Fruit fly (Drosophila melanogaster) whole organism, embryonic: Measurements from ENCODE around the gene Hsp110.
A peak's percentile ranks its signal among the peaks of the same experiment; 100 is the strongest.

ENCODE experiments used
- C15 ChIP-seq: fragments of 200-800 bp; sonication (Bioruptor generic); IDR thresholded peaks from 3 replicates; pipeline ENCODE4 v1.3.6; 2022; ENCODE audit warnings: missing biosample characterization, missing genetic modification characterization
- CG10209 ChIP-seq: fragments of 200-800 bp; sonication (Bioruptor generic); optimal IDR thresholded peaks from 3 replicates; lab custom pipeline; 2017; ENCODE audit warnings: missing biosample characterization, mild to moderate bottlenecking, missing genetic modification characterization, missing genetic modification reagents
- CG10274 ChIP-seq: fragments of 200-800 bp; sonication (Bioruptor generic); optimal IDR thresholded peaks from 3 replicates; lab custom pipeline; 2017; ENCODE audit warnings: missing biosample characterization, mild to moderate bottlenecking, missing genetic modification characterization
- CG10431 ChIP-seq: fragments of 200-800 bp; sonication (Bioruptor generic); optimal IDR thresholded peaks from 3 replicates; lab custom pipeline; 2018; ENCODE audit warnings: missing biosample characterization, mild to moderate bottlenecking, missing genetic modification characterization
- CG10979 ChIP-seq: fragments of 200-800 bp; sonication (Bioruptor generic); optimal IDR thresholded peaks from 2 replicates; lab custom pipeline; 2018; ENCODE audit warnings: missing biosample characterization, mild to moderate bottlenecking, missing genetic modification characterization, moderate library complexity
- CG11695 ChIP-seq: fragments of 200-800 bp; sonication (Bioruptor generic); IDR thresholded peaks from 3 replicates; pipeline ENCODE4 v1.3.6; 2022; ENCODE audit warnings: missing biosample characterization, missing genetic modification characterization
- CG12071 ChIP-seq: fragments of 200-800 bp; sonication (Bioruptor generic); optimal IDR thresholded peaks from 3 replicates; lab custom pipeline; 2018; ENCODE audit warnings: missing biosample characterization, mild to moderate bottlenecking, missing genetic modification characterization
- CG13123 ChIP-seq: fragments of 200-800 bp; sonication (Bioruptor generic); optimal IDR thresholded peaks from 2 replicates; lab custom pipeline; 2016; ENCODE audit warnings: missing biosample characterization, missing genetic modification characterization
- CG14050 ChIP-seq: fragments of 200-800 bp; sonication (Bioruptor generic); IDR thresholded peaks from 3 replicates; pipeline ENCODE4 v1.3.6; 2022; ENCODE audit warnings: missing biosample characterization, missing genetic modification characterization
- CG14667 ChIP-seq: fragments of 200-800 bp; sonication (Bioruptor generic); IDR thresholded peaks from 2 replicates; pipeline ENCODE4 v1.3.6; 2022; ENCODE audit warnings: missing biosample characterization, missing genetic modification characterization
- CG15696 ChIP-seq: fragments of 200-800 bp; sonication (Bioruptor generic); optimal IDR thresholded peaks from 2 replicates; lab custom pipeline; 2019; ENCODE audit warnings: missing biosample characterization, mild to moderate bottlenecking, missing genetic modification characterization, moderate library complexity
- CG16815 ChIP-seq: fragments of 200-800 bp; sonication (Bioruptor generic); optimal IDR thresholded peaks from 3 replicates; lab custom pipeline; 2017; ENCODE audit warnings: missing biosample characterization, mild to moderate bottlenecking, missing genetic modification characterization
- CG17385 ChIP-seq: fragments of 200-800 bp; sonication (Bioruptor generic); optimal IDR thresholded peaks from 3 replicates; lab custom pipeline; 2018; ENCODE audit warnings: missing biosample characterization, mild to moderate bottlenecking, missing genetic modification characterization
- CG17612 ChIP-seq: fragments of 200-800 bp; sonication (Bioruptor generic); IDR thresholded peaks from 2 replicates; pipeline ENCODE4 v1.3.6; 2022; ENCODE audit warnings: missing biosample characterization, missing genetic modification characterization
- CG1832 ChIP-seq: fragments of 200-800 bp; sonication (Bioruptor generic); optimal IDR thresholded peaks from 2 replicates; lab custom pipeline; 2017; ENCODE audit warnings: missing biosample characterization, mild to moderate bottlenecking, missing genetic modification characterization, inconsistent platforms
- CG2678 ChIP-seq: fragments of 200-800 bp; sonication (Bioruptor generic); optimal IDR thresholded peaks from 3 replicates; lab custom pipeline; 2019; ENCODE audit warnings: missing biosample characterization, mild to moderate bottlenecking, missing genetic modification characterization, moderate library complexity
- CG30020 ChIP-seq: fragments of 200-800 bp; optimal IDR thresholded peaks from 2 replicates; lab custom pipeline; 2019; ENCODE audit warnings: missing biosample characterization, mild to moderate bottlenecking, missing genetic modification characterization, moderate library complexity
- CG32772 ChIP-seq: fragments of 200-800 bp; sonication (Bioruptor generic); IDR thresholded peaks from 2 replicates; pipeline ENCODE4 v1.3.6; 2022; ENCODE audit warnings: missing biosample characterization, missing genetic modification characterization
- CG3281 ChIP-seq: fragments of 200-800 bp; sonication (Bioruptor generic); optimal IDR thresholded peaks from 3 replicates; lab custom pipeline; 2017; ENCODE audit warnings: missing biosample characterization, mild to moderate bottlenecking, missing genetic modification characterization
- CG3726 ChIP-seq: fragments of 200-800 bp; sonication (Bioruptor generic); IDR thresholded peaks from 3 replicates; pipeline ENCODE4, ENCODE4 v1.3.6; 2022; ENCODE audit warnings: missing biosample characterization, missing genetic modification characterization
- CG6254 ChIP-seq: fragments of 200-800 bp; sonication (Bioruptor generic); optimal IDR thresholded peaks from 3 replicates; lab custom pipeline; 2017; ENCODE audit warnings: mild to moderate bottlenecking, missing biosample characterization, missing genetic modification reagents, missing genetic modification characterization
- CG7271 ChIP-seq: fragments of 200-800 bp; sonication (Bioruptor generic); optimal IDR thresholded peaks from 2 replicates; lab custom pipeline; 2018; ENCODE audit warnings: missing biosample characterization, mild to moderate bottlenecking, missing genetic modification characterization, moderate library complexity
- CG9609 ChIP-seq: fragments of 200-800 bp; sonication (Bioruptor generic); optimal IDR thresholded peaks from 3 replicates; lab custom pipeline; 2016; ENCODE audit warnings: missing biosample characterization, missing genetic modification characterization
- CG9876 ChIP-seq: fragments of 200-800 bp; sonication (Bioruptor generic); optimal IDR thresholded peaks from 2 replicates; lab custom pipeline; 2016; ENCODE audit warnings: missing biosample characterization, missing genetic modification characterization
- Camta ChIP-seq: fragments of 200-800 bp; sonication (Bioruptor generic); optimal IDR thresholded peaks from 2 replicates; lab custom pipeline; 2016; ENCODE audit warnings: missing biosample characterization, missing genetic modification characterization
- CoRest ChIP-seq: fragments of 200-800 bp; sonication (Bioruptor generic); optimal IDR thresholded peaks from 3 replicates; lab custom pipeline; 2018; ENCODE audit warnings: missing biosample characterization, mild to moderate bottlenecking, missing genetic modification characterization, moderate library complexity
- Dp ChIP-seq: fragments of 200-800 bp; sonication (Bioruptor generic); optimal IDR thresholded peaks from 2 replicates; lab custom pipeline; 2018; ENCODE audit warnings: missing biosample characterization, mild to moderate bottlenecking, missing genetic modification characterization, moderate library complexity
- ERR ChIP-seq: fragments of 200-800 bp; sonication (Bioruptor generic); optimal IDR thresholded peaks from 2 replicates; lab custom pipeline; 2016; ENCODE audit warnings: missing biosample characterization, missing genetic modification characterization
- GATAe ChIP-seq: fragments of 200-800 bp; sonication (Bioruptor generic); conservative IDR thresholded peaks from 2 replicates; pipeline ENCODE4 v1.3.6; 2022; ENCODE audit warnings: missing biosample characterization, missing genetic modification characterization
- Jarid2 ChIP-seq: fragments of 200-800 bp; sonication (Bioruptor generic); optimal IDR thresholded peaks from 3 replicates; lab custom pipeline; 2017; ENCODE audit warnings: mild to moderate bottlenecking, missing biosample characterization, missing genetic modification reagents, missing genetic modification characterization
- NFAT ChIP-seq: fragments of 200-800 bp; sonication (Bioruptor generic); IDR thresholded peaks from 2 replicates; pipeline ENCODE4 v1.3.6; 2022; ENCODE audit warnings: missing biosample characterization, missing genetic modification characterization
- Nf-YB ChIP-seq: fragments of 200-800 bp; sonication (Bioruptor generic); optimal IDR thresholded peaks from 3 replicates; lab custom pipeline; 2019; ENCODE audit warnings: missing biosample characterization, mild to moderate bottlenecking, missing genetic modification characterization, moderate library complexity
- Ssrp ChIP-seq: fragments of 200-800 bp; sonication (Bioruptor generic); optimal IDR thresholded peaks from 2 replicates; lab custom pipeline; 2018; ENCODE audit warnings: missing biosample characterization, mild to moderate bottlenecking, missing genetic modification characterization, moderate library complexity
- ash1 ChIP-seq: fragments of 200-800 bp; sonication (Bioruptor generic); optimal IDR thresholded peaks from 2 replicates; lab custom pipeline; 2018; ENCODE audit warnings: missing biosample characterization, mild to moderate bottlenecking, missing genetic modification characterization
- cad ChIP-seq: fragments of >200 bp; optimal IDR thresholded peaks from 2 replicates; lab custom pipeline; 2017; ENCODE audit warnings: missing biosample characterization, missing genetic modification characterization
- crol ChIP-seq: fragments of 200-800 bp; sonication (Bioruptor generic); IDR thresholded peaks from 2 replicates; pipeline ENCODE4 v1.3.6; 2022; ENCODE audit warnings: missing biosample characterization, missing genetic modification characterization
- cwo ChIP-seq: fragments of 200-800 bp; sonication (Bioruptor generic); optimal IDR thresholded peaks from 3 replicates; lab custom pipeline; 2017; ENCODE audit warnings: missing biosample characterization, missing genetic modification characterization, mild to moderate bottlenecking, moderate library complexity, missing genetic modification reagents
- dmrt11E ChIP-seq: fragments of 200-800 bp; sonication (Bioruptor generic); optimal IDR thresholded peaks from 3 replicates; lab custom pipeline; 2018; ENCODE audit warnings: missing biosample characterization, mild to moderate bottlenecking, missing genetic modification characterization, moderate library complexity
- ems ChIP-seq: fragments of 200-800 bp; sonication (Bioruptor generic); optimal IDR thresholded peaks from 3 replicates; lab custom pipeline; 2016; ENCODE audit warnings: missing biosample characterization, missing genetic modification characterization
- fu2 ChIP-seq: fragments of 200-800 bp; sonication (Bioruptor generic); optimal IDR thresholded peaks from 2 replicates; lab custom pipeline; 2016; ENCODE audit warnings: missing biosample characterization, missing genetic modification characterization
- gce ChIP-seq: fragments of 200-800 bp; sonication (Bioruptor generic); IDR thresholded peaks from 3 replicates; pipeline ENCODE4 v1.3.6; 2022; ENCODE audit warnings: missing biosample characterization, missing genetic modification characterization
- hkb ChIP-seq, 2 experiments: fragments of 200-800 bp in 1 of 2; fragments of >200 bp in 1 of 2; sonication (Bioruptor generic) in 1 of 2; IDR thresholded peaks in 1 of 2; optimal IDR thresholded peaks in 1 of 2; 2 replicates each; pipeline versions ENCODE4 v1.3.6 to Lab custom; 2017 to 2022; ENCODE audit warnings: missing biosample characterization in 1 of 2, missing genetic modification characterization in 1 of 2
- org-1 ChIP-seq: fragments of 200-800 bp; sonication (Bioruptor generic); optimal IDR thresholded peaks from 2 replicates; lab custom pipeline; 2017; ENCODE audit warnings: missing biosample characterization, missing genetic modification characterization
- pfk ChIP-seq: fragments of 200-800 bp; sonication (Bioruptor generic); optimal IDR thresholded peaks from 2 replicates; lab custom pipeline; 2018; ENCODE audit warnings: missing biosample characterization, mild to moderate bottlenecking, missing genetic modification characterization, moderate library complexity
- prd ChIP-seq, 3 experiments: fragments of >200 bp in 2 of 3; fragments of 200-800 bp in 1 of 3; sonication (Bioruptor generic) in 1 of 3; optimal IDR thresholded peaks in 2 of 3; IDR thresholded peaks in 1 of 3; 2 replicates in 2 of 3; 3 replicates in 1 of 3; pipeline versions ENCODE4 v1.3.6 to Lab custom; 2017 to 2022; ENCODE audit warnings: missing biosample characterization in 1 of 3, missing genetic modification characterization in 1 of 3
- ro ChIP-seq: fragments of 200-800 bp; sonication (Bioruptor generic); IDR thresholded peaks from 2 replicates; pipeline ENCODE4 v1.3.6; 2022; ENCODE audit warnings: missing biosample characterization, missing genetic modification characterization
- shn ChIP-seq: fragments of 200-800 bp; sonication (Bioruptor generic); optimal IDR thresholded peaks from 3 replicates; lab custom pipeline; 2016; ENCODE audit warnings: missing biosample characterization, missing genetic modification characterization
- trh ChIP-seq: fragments of 200-800 bp; sonication (Bioruptor generic); optimal IDR thresholded peaks from 2 replicates; lab custom pipeline; 2016; ENCODE audit warnings: missing biosample characterization, missing genetic modification characterization
- unc-4 ChIP-seq: fragments of 200-800 bp; sonication (Bioruptor generic); IDR thresholded peaks from 2 replicates; pipeline ENCODE4 v1.3.6; 2022; ENCODE audit warnings: missing biosample characterization, missing genetic modification characterization; ENCODE audit not compliant: partially characterized antibody
- usp ChIP-seq: fragments of >200 bp; optimal IDR thresholded peaks from 2 replicates; lab custom pipeline; 2017; ENCODE audit warnings: missing biosample characterization, missing genetic modification characterization

Gene Hsp110

DNA sequence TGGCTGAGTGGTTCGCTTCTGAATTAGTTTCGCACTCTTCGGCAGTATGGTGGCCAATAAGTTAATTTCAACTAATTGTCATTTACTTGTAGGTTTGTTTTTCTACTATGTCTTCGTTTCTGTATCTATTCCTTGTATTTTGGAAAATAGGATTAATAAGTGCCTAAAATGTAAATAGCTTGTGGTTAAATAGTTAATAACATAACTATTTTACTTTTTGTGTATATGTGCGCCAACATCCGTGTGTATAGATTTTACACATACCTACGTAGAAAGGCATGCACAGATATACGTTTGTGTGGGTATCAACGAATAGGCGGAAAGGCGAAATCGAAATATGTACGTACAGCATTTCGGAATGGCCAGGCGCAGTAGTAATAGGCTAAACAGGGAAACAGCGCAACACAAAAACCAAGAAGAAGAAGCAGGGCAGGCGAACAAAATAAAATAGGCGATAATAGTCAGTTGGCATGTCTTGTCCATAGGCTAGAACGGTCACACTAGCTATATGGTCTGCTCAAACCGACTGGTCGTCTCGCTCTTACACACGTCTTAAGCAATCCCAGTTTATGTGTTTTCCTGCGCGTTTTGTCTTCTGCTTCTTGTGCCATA is 34.2 kb upstream of the Hsp110 start (continued):
- TF ChIP-seq gce (GFP tag; lab: Robert Waterston, UW) (no peak), CG10209 (GFP tag; lab: Kevin White, UChicago) (no peak), Camta (GFP tag; lab: Kevin White, UChicago) (no peak), CG9876 (GFP tag; lab: Kevin White, UChicago) (no peak), CG32772 (GFP tag; lab: Robert Waterston, UW) (no peak), CG14050 (GFP tag; lab: Robert Waterston, UW) (no peak), dmrt11E (tag; lab: Kevin White, UChicago) (no peak), Nf-YB (peak; percentile 40), ash1 (no peak), CG1832 (GFP tag; lab: Kevin White, UChicago) (peak; percentile 62), Ssrp (tag; lab: Kevin White, UChicago) (no peak), prd (optimal IDR thresholded peaks at IDR 0.05; lab: Kevin White, UChicago) (no peak), prd (GFP tag; IDR thresholded peaks at IDR 0.05; lab: Robert Waterston, UW) (no peak), CoRest (no peak), CG7271 (tag; lab: Kevin White, UChicago) (no peak), CG10274 (GFP tag; lab: Kevin White, UChicago) (no peak), shn (GFP tag; lab: Kevin White, UChicago) (no peak), hkb (optimal IDR thresholded peaks at IDR 0.05; lab: Kevin White, UChicago) (no peak), hkb (GFP tag; IDR thresholded peaks at IDR 0.05; lab: Robert Waterston, UW) (no peak; the same call in 1 of the 2 replicates), GATAe (GFP tag; lab: Robert Waterston, UW) (no peak), CG10431 (GFP tag; lab: Kevin White, UChicago) (no peak), ERR (no peak), CG30020 (tag; lab: Kevin White, UChicago) (no peak), Dp (GFP tag; lab: Kevin White, UChicago) (no peak), CG13123 (GFP tag; lab: Kevin White, UChicago) (no peak), CG3281 (no peak), org-1 (GFP tag; lab: Kevin White, UChicago) (no peak), CG12071 (GFP tag; lab: Kevin White, UChicago) (no peak), CG9609 (GFP tag; lab: Kevin White, UChicago) (no peak), trh (GFP tag; lab: Kevin White, UChicago) (no peak), ro (GFP tag; lab: Robert Waterston, UW) (no peak), CG6254 (no peak), CG15696 (tag; lab: Kevin White, UChicago) (no peak), pfk (GFP tag; lab: Kevin White, UChicago) (no peak), CG10979 (tag; lab: Kevin White, UChicago) (no peak), CG17612 (no peak), CG11695 (GFP tag; lab: Robert Waterston, UW) (no peak), Jarid2 (no peak), cwo (GFP tag; lab: Kevin White, UChicago) (no peak), CG14667 (GFP tag; lab: Robert Waterston, UW) (no peak), CG16815 (GFP tag; lab: Kevin White, UChicago) (no peak), unc-4 (GFP tag; lab: Robert Waterston, UW) (no peak), NFAT (no peak), CG2678 (tag; lab: Kevin White, UChicago) (no peak), crol (GFP tag; lab: Robert Waterston, UW) (no peak), CG17385 (GFP tag; lab: Kevin White, UChicago) (peak; percentile 99), ems (no peak), C15 (GFP tag; lab: Robert Waterston, UW) (no peak), CG3726 (GFP tag; lab: Robert Waterston, UW) (no peak), fu2 (GFP tag; lab: Kevin White, UChicago) (no peak), cad (no peak), usp (GFP tag; lab: Kevin White, UChicago) (no peak)
